Fruit fly (Drosophila melanogaster) whole organism, embryonic: ENCODE measurements around the gene Prim1.

Source experiments
- ATbp ChIP-seq: fragments of 200-800 bp; sonication (Bioruptor generic); optimal IDR thresholded peaks from 2 replicates; lab custom pipeline; 2017; ENCODE audit warnings: missing biosample characterization, mild to moderate bottlenecking, missing genetic modification characterization, missing genetic modification reagents
- Antp ChIP-seq: fragments of 200-800 bp; sonication (Bioruptor generic); optimal IDR thresholded peaks from 3 replicates; lab custom pipeline; 2016; ENCODE audit warnings: missing biosample characterization, missing genetic modification characterization
- CG10147 ChIP-seq: fragments of 200-800 bp; sonication (Bioruptor generic); optimal IDR thresholded peaks from 2 replicates; lab custom pipeline; 2019; ENCODE audit warnings: missing biosample characterization, mild to moderate bottlenecking, missing genetic modification characterization, moderate library complexity
- CG10267 ChIP-seq: fragments of 200-800 bp; sonication (Bioruptor generic); optimal IDR thresholded peaks from 2 replicates; lab custom pipeline; 2018; ENCODE audit warnings: missing biosample characterization, mild to moderate bottlenecking, missing genetic modification characterization, moderate library complexity
- CG10654 ChIP-seq: fragments of 200-800 bp; sonication (Bioruptor generic); optimal IDR thresholded peaks from 2 replicates; lab custom pipeline; 2016; ENCODE audit warnings: missing biosample characterization, missing genetic modification characterization
- CG11398 ChIP-seq: fragments of 200-800 bp; sonication (Bioruptor generic); optimal IDR thresholded peaks from 2 replicates; lab custom pipeline; 2016; ENCODE audit warnings: missing biosample characterization, missing genetic modification characterization
- CG12391 ChIP-seq: fragments of 200-800 bp; sonication (Bioruptor generic); optimal IDR thresholded peaks from 3 replicates; lab custom pipeline; 2018; ENCODE audit warnings: missing biosample characterization, mild to moderate bottlenecking, missing genetic modification characterization, moderate library complexity
- CG13424 ChIP-seq: fragments of 200-800 bp; sonication (Bioruptor generic); optimal IDR thresholded peaks from 2 replicates; lab custom pipeline; 2019; ENCODE audit warnings: missing biosample characterization, mild to moderate bottlenecking, missing genetic modification characterization, moderate library complexity
- CG1603 ChIP-seq: fragments of 200-800 bp; sonication (Bioruptor generic); optimal IDR thresholded peaks from 2 replicates; lab custom pipeline; 2019; ENCODE audit warnings: missing biosample characterization, mild to moderate bottlenecking, missing genetic modification characterization, moderate library complexity
- CG17359 ChIP-seq: fragments of 200-800 bp; sonication (Bioruptor generic); optimal IDR thresholded peaks from 3 replicates; lab custom pipeline; 2018; ENCODE audit warnings: missing biosample characterization, mild to moderate bottlenecking, missing genetic modification characterization, moderate library complexity
- CG17802 ChIP-seq: fragments of 200-800 bp; sonication (Bioruptor generic); optimal IDR thresholded peaks from 2 replicates; lab custom pipeline; 2018; ENCODE audit warnings: missing biosample characterization, mild to moderate bottlenecking, missing genetic modification characterization, moderate library complexity
- CG1792 ChIP-seq: fragments of 200-800 bp; sonication (Bioruptor generic); optimal IDR thresholded peaks from 2 replicates; lab custom pipeline; 2016; ENCODE audit warnings: missing biosample characterization, missing genetic modification characterization
- CG18619 ChIP-seq: fragments of 200-800 bp; sonication (Bioruptor generic); optimal IDR thresholded peaks from 3 replicates; lab custom pipeline; 2017; ENCODE audit warnings: missing biosample characterization, mild to moderate bottlenecking, missing genetic modification characterization
- CG30431 ChIP-seq: fragments of 200-800 bp; sonication (Bioruptor generic); optimal IDR thresholded peaks from 2 replicates; lab custom pipeline; 2017; ENCODE audit warnings: missing biosample characterization, missing genetic modification characterization
- CG6654 ChIP-seq: fragments of 200-800 bp; sonication (Bioruptor generic); optimal IDR thresholded peaks from 2 replicates; lab custom pipeline; 2017; ENCODE audit warnings: missing biosample characterization, mild to moderate bottlenecking, missing genetic modification characterization
- CG7745 ChIP-seq: fragments of 200-800 bp; sonication (Bioruptor generic); optimal IDR thresholded peaks from 2 replicates; lab custom pipeline; 2018; ENCODE audit warnings: missing biosample characterization, mild to moderate bottlenecking, missing genetic modification characterization, moderate library complexity
- CG7963 ChIP-seq: fragments of 200-800 bp; sonication (Bioruptor generic); IDR thresholded peaks from 3 replicates; pipeline ENCODE4 v1.3.6; 2022; ENCODE audit warnings: missing biosample characterization, missing genetic modification characterization; ENCODE audit not compliant: partially characterized antibody
- CG9797 ChIP-seq: fragments of 200-800 bp; sonication (Bioruptor generic); optimal IDR thresholded peaks from 3 replicates; lab custom pipeline; 2018; ENCODE audit warnings: missing biosample characterization, mild to moderate bottlenecking, missing genetic modification characterization
- D19B ChIP-seq: fragments of 200-800 bp; sonication (Bioruptor generic); optimal IDR thresholded peaks from 2 replicates; lab custom pipeline; 2017; ENCODE audit warnings: missing biosample characterization, mild to moderate bottlenecking, missing genetic modification characterization
- Dll ChIP-seq: fragments of 200-800 bp; sonication (Bioruptor generic); IDR thresholded peaks from 4 replicates; pipeline ENCODE4 v1.3.6; 2022; ENCODE audit warnings: missing biosample characterization, missing genetic modification characterization; ENCODE audit not compliant: partially characterized antibody
- Ets65A ChIP-seq: fragments of 200-800 bp; sonication (Bioruptor generic); peaks from one replicate; lab custom pipeline; 2016; ENCODE audit warnings: missing biosample characterization, missing genetic modification characterization
- H15 ChIP-seq: fragments of 200-800 bp; sonication (Bioruptor generic); IDR thresholded peaks from 3 replicates; pipeline ENCODE4 v1.3.6; 2022; ENCODE audit warnings: missing biosample characterization, missing genetic modification characterization
- Med ChIP-seq: fragments of 200-800 bp; sonication (Bioruptor generic); peaks from one replicate; lab custom pipeline; 2016; ENCODE audit warnings: missing biosample characterization, missing genetic modification characterization, mild to moderate bottlenecking, inconsistent platforms, moderate library complexity
- PHDP ChIP-seq: fragments of 200-800 bp; sonication (Bioruptor generic); optimal IDR thresholded peaks from 3 replicates; lab custom pipeline; 2018; ENCODE audit warnings: missing biosample characterization, mild to moderate bottlenecking, missing genetic modification characterization, moderate library complexity
- Six4 ChIP-seq: fragments of 200-800 bp; sonication (Bioruptor generic); optimal IDR thresholded peaks from 2 replicates; lab custom pipeline; 2016; ENCODE audit warnings: missing biosample characterization, missing genetic modification characterization
- al ChIP-seq: fragments of 200-800 bp; sonication (Bioruptor generic); IDR thresholded peaks from 2 replicates; pipeline ENCODE4 v1.3.6; 2022; ENCODE audit warnings: missing biosample characterization, missing genetic modification characterization
- bcd ChIP-seq: fragments of 200-800 bp; sonication (Bioruptor generic); optimal IDR thresholded peaks from 2 replicates; lab custom pipeline; 2017; ENCODE audit warnings: missing biosample characterization, mild to moderate bottlenecking, missing genetic modification characterization
- chinmo ChIP-seq: fragments of 200-800 bp; sonication (Bioruptor generic); IDR thresholded peaks from 4 replicates; pipeline ENCODE4 v1.3.6; 2022; ENCODE audit warnings: missing biosample characterization, missing genetic modification characterization; ENCODE audit not compliant: partially characterized antibody
- crp ChIP-seq, 2 experiments: fragments of 200-800 bp; sonication (Bioruptor generic); optimal IDR thresholded peaks; 2 replicates in 1 of 2; 3 replicates in 1 of 2; lab custom pipeline; 2017; ENCODE audit warnings: missing biosample characterization in 2 of 2, missing genetic modification characterization in 2 of 2, mild to moderate bottlenecking in 1 of 2, moderate library complexity in 1 of 2
- en ChIP-seq: fragments of 200-800 bp; sonication (Bioruptor generic); optimal IDR thresholded peaks from 2 replicates; lab custom pipeline; 2016; ENCODE audit warnings: missing biosample characterization, missing genetic modification characterization
- fd102C ChIP-seq: fragments of 200-800 bp; sonication (Bioruptor generic); optimal IDR thresholded peaks from 2 replicates; lab custom pipeline; 2018; ENCODE audit warnings: missing biosample characterization, mild to moderate bottlenecking, missing genetic modification characterization, moderate library complexity
- fru ChIP-seq: fragments of >200 bp; optimal IDR thresholded peaks from 2 replicates; lab custom pipeline; 2017
- grau ChIP-seq: fragments of 200-800 bp; optimal IDR thresholded peaks from 3 replicates; lab custom pipeline; 2019; ENCODE audit warnings: missing biosample characterization, mild to moderate bottlenecking, missing genetic modification characterization, moderate library complexity
- grn ChIP-seq: fragments of 200-800 bp; sonication (Bioruptor generic); optimal IDR thresholded peaks from 3 replicates; lab custom pipeline; 2017; ENCODE audit warnings: missing biosample characterization, missing genetic modification characterization
- ind ChIP-seq: fragments of 200-800 bp; sonication (Bioruptor generic); optimal IDR thresholded peaks from 3 replicates; lab custom pipeline; 2016; ENCODE audit warnings: missing biosample characterization, missing genetic modification characterization
- kni ChIP-seq: fragments of 200-800 bp; sonication (Bioruptor generic); optimal IDR thresholded peaks from 3 replicates; lab custom pipeline; 2017; ENCODE audit warnings: mild to moderate bottlenecking, missing biosample characterization, missing genetic modification reagents, missing genetic modification characterization
- maf-S ChIP-seq: fragments of 200-800 bp; sonication (Bioruptor generic); optimal IDR thresholded peaks from 2 replicates; lab custom pipeline; 2016; ENCODE audit warnings: missing biosample characterization, missing genetic modification characterization
- mld ChIP-seq: fragments of 200-800 bp; sonication (Bioruptor generic); IDR thresholded peaks from 3 replicates; pipeline ENCODE4 v1.3.6; 2022; ENCODE audit warnings: missing biosample characterization, missing genetic modification characterization; ENCODE audit not compliant: partially characterized antibody
- pfk ChIP-seq: fragments of 200-800 bp; sonication (Bioruptor generic); optimal IDR thresholded peaks from 2 replicates; lab custom pipeline; 2018; ENCODE audit warnings: missing biosample characterization, mild to moderate bottlenecking, missing genetic modification characterization, moderate library complexity
- phol ChIP-seq: fragments of 200-800 bp; sonication (Bioruptor generic); optimal IDR thresholded peaks from 3 replicates; lab custom pipeline; 2018; ENCODE audit warnings: missing biosample characterization, mild to moderate bottlenecking, missing genetic modification characterization, moderate library complexity
- pros ChIP-seq: fragments of 200-800 bp; sonication (Bioruptor generic); optimal IDR thresholded peaks from 3 replicates; lab custom pipeline; 2019; ENCODE audit warnings: missing biosample characterization, mild to moderate bottlenecking, missing genetic modification characterization, moderate library complexity
- ranshi ChIP-seq: fragments of 200-800 bp; sonication (Bioruptor generic); IDR thresholded peaks from 2 replicates; pipeline ENCODE4 v1.3.6; 2022; ENCODE audit warnings: missing biosample characterization, missing genetic modification characterization
- row ChIP-seq: fragments of 200-800 bp; sonication (Bioruptor generic); IDR thresholded peaks from 3 replicates; pipeline ENCODE4 v1.3.6; 2022; ENCODE audit warnings: missing biosample characterization, missing genetic modification characterization
- salm ChIP-seq: fragments of 200-800 bp; sonication (Bioruptor generic); optimal IDR thresholded peaks from 2 replicates; lab custom pipeline; 2018; ENCODE audit warnings: missing biosample characterization, mild to moderate bottlenecking, missing genetic modification characterization
- sisA ChIP-seq: fragments of 200-800 bp; sonication (Bioruptor generic); IDR thresholded peaks from 2 replicates; pipeline ENCODE4 v1.3.6; 2022; ENCODE audit warnings: missing biosample characterization, missing genetic modification characterization
- slbo ChIP-seq: fragments of 200-800 bp; sonication (Bioruptor generic); IDR thresholded peaks from 2 replicates; pipeline ENCODE4 v1.3.6; 2022; ENCODE audit warnings: missing biosample characterization, missing genetic modification characterization
- tup ChIP-seq: fragments of 200-800 bp; sonication (Bioruptor generic); optimal IDR thresholded peaks from 2 replicates; lab custom pipeline; 2016; ENCODE audit warnings: missing biosample characterization, mild to moderate bottlenecking, missing genetic modification characterization, moderate library complexity
- unpg ChIP-seq: fragments of 200-800 bp; sonication (Bioruptor generic); optimal IDR thresholded peaks from 3 replicates; lab custom pipeline; 2018; ENCODE audit warnings: missing biosample characterization, mild to moderate bottlenecking, missing genetic modification characterization, moderate library complexity
- vvl ChIP-seq: fragments of 200-800 bp; sonication (Bioruptor generic); IDR thresholded peaks from 2 replicates; pipeline ENCODE4 v1.3.6; 2022; ENCODE audit warnings: missing biosample characterization, missing genetic modification characterization
- wdn ChIP-seq: fragments of 200-800 bp; sonication (Bioruptor generic); IDR thresholded peaks from 2 replicates; pipeline ENCODE4 v1.3.6; 2022; ENCODE audit warnings: missing biosample characterization, missing genetic modification characterization
- zen ChIP-seq: fragments of 200-800 bp; sonication (Bioruptor generic); optimal IDR thresholded peaks from 3 replicates; lab custom pipeline; 2018; ENCODE audit warnings: missing biosample characterization, mild to moderate bottlenecking, missing genetic modification characterization, moderate library complexity

Prim1 gene

DNA sequence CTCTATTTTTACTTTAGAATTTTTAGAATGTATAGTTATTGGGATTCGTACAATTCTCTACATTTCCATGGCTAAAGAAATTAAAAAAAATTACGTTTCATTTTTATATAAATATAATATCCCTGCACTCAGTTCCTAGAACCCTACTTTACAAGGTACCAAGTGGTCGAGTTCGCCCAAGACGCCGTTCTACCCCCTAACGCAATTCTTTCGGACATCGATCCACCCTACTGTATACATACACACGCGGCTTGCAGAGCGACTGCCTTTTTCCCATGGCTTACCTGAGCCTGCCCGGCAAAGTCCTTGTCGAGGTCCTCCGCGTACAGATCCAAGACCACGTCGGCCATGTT, 25.4 kb upstream of the Prim1 start (continued):
- no peak for TF ChIP-seq en (GFP tag; lab: Kevin White, UChicago)
- peak; percentile 68 for TF ChIP-seq row (GFP tag; lab: Robert Waterston, UW)
- no peak for TF ChIP-seq CG7963 (GFP tag; lab: Robert Waterston, UW)
- TF ChIP-seq grn (GFP tag; lab: Kevin White, UChicago) = no peak
- TF ChIP-seq salm = no peak
- no peak for TF ChIP-seq pros (GFP tag; lab: Kevin White, UChicago)
- no peak for TF ChIP-seq mld (GFP tag; lab: Robert Waterston, UW)
- no peak for TF ChIP-seq CG17359
- TF ChIP-seq CG30431 (GFP tag; lab: Kevin White, UChicago) = no peak
- no peak for TF ChIP-seq phol
- TF ChIP-seq pfk = no peak
- TF ChIP-seq al (GFP tag; lab: Robert Waterston, UW) = 0 out of 2 replicates have a peak, but pooled peaks have one; percentile 4
- no peak for TF ChIP-seq CG10267
- no peak for TF ChIP-seq ind
- 0 out of 2 replicates have a peak, but pooled peaks have one; percentile 36 for TF ChIP-seq ranshi (GFP tag; lab: Robert Waterston, UW)
- no peak for TF ChIP-seq fd102C (GFP tag; lab: Kevin White, UChicago)
- TF ChIP-seq CG13424 (tag; lab: Kevin White, UChicago) = peak; percentile 17
- no peak for TF ChIP-seq CG12391
- peak; percentile 0 for TF ChIP-seq Six4 (GFP tag; lab: Kevin White, UChicago)
- no peak for TF ChIP-seq fru (lab: Kevin White, UChicago)
- no peak for TF ChIP-seq H15 (GFP tag; lab: Robert Waterston, UW)
- no peak for TF ChIP-seq maf-S (GFP tag; lab: Kevin White, UChicago)
- no peak for TF ChIP-seq CG1603 (tag; lab: Kevin White, UChicago)
- no peak for TF ChIP-seq wdn (GFP tag; lab: Robert Waterston, UW)
- no peak for TF ChIP-seq CG9797 (GFP tag; lab: Kevin White, UChicago)
- TF ChIP-seq sisA (GFP tag; lab: Robert Waterston, UW) = no peak
- TF ChIP-seq bcd (GFP tag; lab: Kevin White, UChicago) = no peak
- TF ChIP-seq unpg (GFP tag; lab: Kevin White, UChicago) = no peak
- no peak for TF ChIP-seq CG10654 (GFP tag; lab: Kevin White, UChicago)
- no peak for TF ChIP-seq ATbp (GFP tag; lab: Kevin White, UChicago)
- peak; percentile 11 for TF ChIP-seq vvl (GFP tag; lab: Robert Waterston, UW)
- no peak for TF ChIP-seq CG1792
- TF ChIP-seq Antp (GFP tag; lab: Kevin White, UChicago) = no peak
- TF ChIP-seq zen (tag; lab: Kevin White, UChicago) = no peak
- peak; percentile 14 for TF ChIP-seq grau (tag; lab: Kevin White, UChicago)
- no peak for TF ChIP-seq CG11398 (GFP tag; lab: Kevin White, UChicago)
- no peak for TF ChIP-seq kni
- TF ChIP-seq chinmo (GFP tag; lab: Robert Waterston, UW) = no peak
- no peak for TF ChIP-seq tup (GFP tag; lab: Kevin White, UChicago)
- peak; percentile 85 for TF ChIP-seq Med (GFP tag; lab: Kevin White, UChicago)
- no peak for TF ChIP-seq CG10147 (GFP tag; lab: Kevin White, UChicago)
- peak; percentile 96 for TF ChIP-seq D19B (GFP tag; lab: Kevin White, UChicago)
- no peak for TF ChIP-seq CG7745 (tag; lab: Kevin White, UChicago)
- TF ChIP-seq CG17802 (tag; lab: Kevin White, UChicago) = no peak
- no peak for TF ChIP-seq crp (GFP tag; optimal IDR thresholded peaks at IDR 0.05; lab: Kevin White, UChicago)
- peak; percentile 0 for TF ChIP-seq PHDP (tag; lab: Kevin White, UChicago)
- TF ChIP-seq Ets65A (GFP tag; lab: Kevin White, UChicago) = no peak
- TF ChIP-seq slbo (GFP tag; lab: Robert Waterston, UW) = peak; percentile 57
- TF ChIP-seq Dll (GFP tag; lab: Robert Waterston, UW) = no peak
- no peak for TF ChIP-seq CG18619
- TF ChIP-seq CG6654 (GFP tag; lab: Kevin White, UChicago) = no peak
